Worm (Caenorhabditis elegans) whole organism, mixed stage, embryonic: ENCODE data around the gene cisd-3.1.

Experiments used
- blmp-1 ChIP-seq: fragments of 150-350 bp; optimal IDR thresholded peaks from 2 replicates; lab custom pipeline; 2014; ENCODE audit warnings: missing biosample characterization, missing genetic modification characterization
- cnd-1 ChIP-seq: fragments of 200-800 bp; sonication (Bioruptor generic); optimal IDR thresholded peaks from 2 replicates; lab custom pipeline; 2018; ENCODE audit warnings: mild to moderate bottlenecking, missing genetic modification characterization, missing compliant biosample characterization
- lin-13 ChIP-seq: fragments of 150-350 bp; optimal IDR thresholded peaks from 2 replicates; lab custom pipeline; 2014; ENCODE audit warnings: missing biosample characterization, missing genetic modification characterization
- lin-32 ChIP-seq: fragments of 200-800 bp; sonication (Bioruptor generic); optimal IDR thresholded peaks from 2 replicates; lab custom pipeline; 2018; ENCODE audit warnings: mild to moderate bottlenecking, missing genetic modification characterization, missing compliant biosample characterization
- nhr-12 ChIP-seq: fragments of 150-350 bp; optimal IDR thresholded peaks from 2 replicates; lab custom pipeline; 2014; ENCODE audit warnings: missing biosample characterization, missing genetic modification characterization
- nhr-237 ChIP-seq: fragments of 150-350 bp; optimal IDR thresholded peaks from 2 replicates; lab custom pipeline; 2014; ENCODE audit warnings: missing biosample characterization, missing genetic modification characterization
- snpc-4 ChIP-seq: fragments of 150-350 bp; optimal IDR thresholded peaks from 2 replicates; lab custom pipeline; 2014; ENCODE audit warnings: missing biosample characterization, missing genetic modification characterization

- TF ChIP-seq blmp-1: no peak
- no peak for TF ChIP-seq nhr-12 (tag; lab: Kevin White, UChicago)
- no peak for TF ChIP-seq snpc-4 (tag; lab: Kevin White, UChicago)
- TF ChIP-seq cnd-1 (tag; lab: Kevin White, UChicago): no peak
- TF ChIP-seq lin-13 (tag; lab: Kevin White, UChicago): no peak
- TF ChIP-seq nhr-237 (tag; lab: Kevin White, UChicago): no peak
- TF ChIP-seq lin-32 (GFP tag; lab: Kevin White, UChicago): no peak
These were observed 25.3 kb downstream of the cisd-3.1 start, which contains the start of gene mlcd-1 for ce11 chrIII:4568030-4568429.
